Worm (Caenorhabditis elegans) whole organism, mixed stage, embryonic: ENCODE measurements around the gene lec-4.

Experiments used
- bed-3 ChIP-seq: fragments of 200-800 bp; sonication (Bioruptor generic); optimal IDR thresholded peaks from 3 replicates; lab custom pipeline; 2018; ENCODE audit warnings: mild to moderate bottlenecking, missing genetic modification characterization, moderate library complexity, missing compliant biosample characterization
- ceh-39 ChIP-seq: fragments of 150-350 bp; optimal IDR thresholded peaks from 2 replicates; lab custom pipeline; 2014; ENCODE audit warnings: missing biosample characterization, missing genetic modification characterization
- ceh-43 ChIP-seq: fragments of 200-800 bp; sonication (Bioruptor generic); optimal IDR thresholded peaks from 2 replicates; lab custom pipeline; 2018; ENCODE audit warnings: mild to moderate bottlenecking, missing genetic modification characterization, moderate library complexity, missing compliant biosample characterization
- ceh-83 ChIP-seq: fragments of 200-800 bp; sonication (Bioruptor generic); optimal IDR thresholded peaks from 2 replicates; lab custom pipeline; 2018; ENCODE audit warnings: mild to moderate bottlenecking, missing genetic modification characterization, missing compliant biosample characterization
- ces-1 ChIP-seq: fragments of 150-350 bp; optimal IDR thresholded peaks from 2 replicates; lab custom pipeline; 2014; ENCODE audit warnings: missing biosample characterization, missing genetic modification reagents, missing genetic modification characterization
- cnd-1 ChIP-seq: fragments of 200-800 bp; sonication (Bioruptor generic); optimal IDR thresholded peaks from 2 replicates; lab custom pipeline; 2018; ENCODE audit warnings: mild to moderate bottlenecking, missing genetic modification characterization, missing compliant biosample characterization
- drap-1 ChIP-seq: fragments of 200-800 bp; sonication (Bioruptor generic); optimal IDR thresholded peaks from 3 replicates; lab custom pipeline; 2018; ENCODE audit warnings: mild to moderate bottlenecking, missing genetic modification characterization, missing compliant biosample characterization
- elt-1 ChIP-seq: sonication (generic microtip); optimal IDR thresholded peaks from 2 replicates; lab custom pipeline; 2017; ENCODE audit warnings: missing genetic modification characterization, mild to moderate bottlenecking, missing compliant biosample characterization, antibody characterized with exemption, moderate library complexity, borderline replicate concordance; ENCODE audit not compliant: insufficient read depth
- elt-3 ChIP-seq: fragments of 150-350 bp; optimal IDR thresholded peaks from 2 replicates; lab custom pipeline; 2014; ENCODE audit warnings: missing biosample characterization, missing genetic modification characterization
- flh-1 ChIP-seq: fragments of 200-800 bp; sonication (Bioruptor generic); optimal IDR thresholded peaks from 2 replicates; lab custom pipeline; 2018; ENCODE audit warnings: mild to moderate bottlenecking, missing genetic modification characterization, moderate library complexity, missing compliant biosample characterization
- ham-2 ChIP-seq: fragments of 200-800 bp; sonication (Bioruptor generic); optimal IDR thresholded peaks from 2 replicates; lab custom pipeline; 2018; ENCODE audit warnings: mild to moderate bottlenecking, missing genetic modification characterization, missing compliant biosample characterization
- lin-13 ChIP-seq: fragments of 150-350 bp; optimal IDR thresholded peaks from 2 replicates; lab custom pipeline; 2014; ENCODE audit warnings: missing biosample characterization, missing genetic modification characterization
- lin-32 ChIP-seq: fragments of 200-800 bp; sonication (Bioruptor generic); optimal IDR thresholded peaks from 2 replicates; lab custom pipeline; 2018; ENCODE audit warnings: mild to moderate bottlenecking, missing genetic modification characterization, missing compliant biosample characterization
- lsy-2 ChIP-seq: fragments of 150-350 bp; optimal IDR thresholded peaks from 2 replicates; lab custom pipeline; 2014; ENCODE audit warnings: missing biosample characterization, missing genetic modification characterization
- mls-2 ChIP-seq: sonication (generic microtip); optimal IDR thresholded peaks from 2 replicates; lab custom pipeline; 2016; ENCODE audit warnings: mild to moderate bottlenecking, missing genetic modification characterization, moderate library complexity, missing compliant biosample characterization
- nhr-12 ChIP-seq: fragments of 150-350 bp; optimal IDR thresholded peaks from 2 replicates; lab custom pipeline; 2014; ENCODE audit warnings: missing biosample characterization, missing genetic modification characterization
- nhr-2 ChIP-seq: fragments of 150-350 bp; optimal IDR thresholded peaks from 2 replicates; lab custom pipeline; 2014; ENCODE audit warnings: missing biosample characterization, missing genetic modification characterization
- nhr-237 ChIP-seq: fragments of 150-350 bp; optimal IDR thresholded peaks from 2 replicates; lab custom pipeline; 2014; ENCODE audit warnings: missing biosample characterization, missing genetic modification characterization
- nhr-28 ChIP-seq: fragments of 150-350 bp; optimal IDR thresholded peaks from 2 replicates; lab custom pipeline; 2014; ENCODE audit warnings: missing biosample characterization, missing genetic modification characterization
- nhr-76 ChIP-seq: sonication (generic microtip); optimal IDR thresholded peaks from 2 replicates; lab custom pipeline; 2017; ENCODE audit warnings: missing biosample characterization, missing genetic modification characterization
- pha-4 ChIP-seq: fragments of 150-350 bp; optimal IDR thresholded peaks from 2 replicates; lab custom pipeline; 2018; ENCODE audit warnings: missing biosample characterization, missing genetic modification reagents, missing genetic modification characterization
- sem-2 ChIP-seq: fragments of 200-800 bp; sonication (Bioruptor generic); optimal IDR thresholded peaks from 2 replicates; lab custom pipeline; 2018; ENCODE audit warnings: mild to moderate bottlenecking, missing genetic modification characterization, missing compliant biosample characterization
- snpc-4 ChIP-seq: fragments of 150-350 bp; optimal IDR thresholded peaks from 2 replicates; lab custom pipeline; 2014; ENCODE audit warnings: missing biosample characterization, missing genetic modification characterization
- sptf-1 ChIP-seq: sonication (generic microtip); optimal IDR thresholded peaks from 2 replicates; lab custom pipeline; 2017; ENCODE audit warnings: mild to moderate bottlenecking, missing genetic modification characterization, moderate library complexity, missing compliant biosample characterization
- tbx-8 ChIP-seq: fragments of 200-800 bp; sonication (Bioruptor generic); optimal IDR thresholded peaks from 2 replicates; lab custom pipeline; 2018; ENCODE audit warnings: mild to moderate bottlenecking, missing genetic modification characterization, moderate library complexity, missing compliant biosample characterization
- unc-120 ChIP-seq: sonication (generic microtip); optimal IDR thresholded peaks from 2 replicates; lab custom pipeline; 2017; ENCODE audit warnings: missing genetic modification characterization, missing compliant biosample characterization; ENCODE audit not compliant: poor library complexity, severe bottlenecking
- unc-39 ChIP-seq: fragments of 150-350 bp; optimal IDR thresholded peaks from 2 replicates; lab custom pipeline; 2014; ENCODE audit warnings: missing biosample characterization, missing genetic modification characterization
- unc-62 ChIP-seq: fragments of 150-350 bp; optimal IDR thresholded peaks from 2 replicates; lab custom pipeline; 2014; ENCODE audit warnings: missing biosample characterization, missing genetic modification reagents, missing genetic modification characterization
- zip-8 ChIP-seq: fragments of 150-350 bp; optimal IDR thresholded peaks from 2 replicates; lab custom pipeline; 2014; ENCODE audit warnings: missing biosample characterization, missing genetic modification characterization
- ztf-11 ChIP-seq: fragments of 150-350 bp; optimal IDR thresholded peaks from 2 replicates; lab custom pipeline; 2014; ENCODE audit warnings: missing biosample characterization, missing genetic modification characterization

lec-4 gene

ce11 chrIII:3800934-3801252 is 27.8 kb upstream of the lec-4 start:
- no peak for TF ChIP-seq ceh-83
- TF ChIP-seq unc-120 (tag; lab: Kevin White, UChicago), result no peak
- TF ChIP-seq snpc-4 (tag; lab: Kevin White, UChicago), result no peak
- no peak for TF ChIP-seq nhr-12 (tag; lab: Kevin White, UChicago)
- no peak for TF ChIP-seq zip-8 (tag; lab: Kevin White, UChicago)
- TF ChIP-seq nhr-237, result no peak
- TF ChIP-seq lsy-2 (tag; lab: Kevin White, UChicago), result no peak
- no peak for TF ChIP-seq ces-1
- no peak for TF ChIP-seq nhr-76 (tag; lab: Kevin White, UChicago)
- no peak for TF ChIP-seq nhr-28
- TF ChIP-seq unc-39 (tag; lab: Kevin White, UChicago), result no peak
- no peak for TF ChIP-seq ham-2
- no peak for TF ChIP-seq flh-1 (GFP tag; lab: Kevin White, UChicago)
- TF ChIP-seq pha-4 (tag; lab: Kevin White, UChicago), result no peak
- TF ChIP-seq ztf-11, result no peak
- TF ChIP-seq ceh-43 (GFP tag; lab: Kevin White, UChicago), result no peak
- TF ChIP-seq cnd-1, result no peak
- no peak for TF ChIP-seq elt-1 (tag; lab: Kevin White, UChicago)
- no peak for TF ChIP-seq lin-13 (tag; lab: Kevin White, UChicago)

- TF ChIP-seq elt-3 (tag; lab: Kevin White, UChicago) (no peak), ceh-83 (no peak), lin-13 (tag; lab: Kevin White, UChicago) (no peak), snpc-4 (tag; lab: Kevin White, UChicago) (no peak), unc-62 (GFP tag; lab: Kevin White, UChicago) (no peak), sptf-1 (tag; lab: Kevin White, UChicago) (no peak), ceh-39 (tag; lab: Kevin White, UChicago) (no peak), ham-2 (no peak), cnd-1 (no peak)
Measured at ce11 chrIII:3800240-3800933, 27.3 kb upstream of the lec-4 start, which contains the start of gene mtm-3. Gene mtm-3, minus strand, starts transcription at chrIII:3800467.

ce11 chrIII:3799213-3799612 is 26.1 kb upstream of the lec-4 start:
- TF ChIP-seq nhr-28 (no peak), unc-120 (tag; lab: Kevin White, UChicago) (peak; percentile 2)

DNA sequence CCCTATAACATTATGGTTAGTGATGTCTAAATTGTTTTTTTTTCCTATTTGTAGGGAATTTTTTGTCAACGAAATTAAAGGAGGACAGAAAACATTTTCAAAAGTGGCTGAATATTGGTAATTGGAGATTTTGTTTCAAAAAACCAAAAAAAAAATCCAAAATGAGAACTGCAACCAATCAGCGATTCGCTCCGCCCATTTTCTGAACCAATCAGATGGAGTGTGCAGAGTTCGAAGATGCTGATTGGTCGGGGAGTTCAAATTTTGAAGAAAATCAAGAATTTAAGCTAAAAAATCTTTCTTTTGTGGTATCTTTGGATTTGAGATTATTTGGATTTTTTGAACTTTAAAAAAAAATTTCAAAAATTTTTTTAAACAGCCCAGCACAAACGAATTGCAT is 25.3 kb upstream of the lec-4 start:
- TF ChIP-seq unc-120 (tag; lab: Kevin White, UChicago) (no peak), sem-2 (no peak), ceh-83 (no peak), ces-1 (no peak), cnd-1 (no peak), unc-62 (GFP tag; lab: Kevin White, UChicago) (no peak), zip-8 (tag; lab: Kevin White, UChicago) (no peak), nhr-2 (tag; lab: Kevin White, UChicago) (no peak)

DNA sequence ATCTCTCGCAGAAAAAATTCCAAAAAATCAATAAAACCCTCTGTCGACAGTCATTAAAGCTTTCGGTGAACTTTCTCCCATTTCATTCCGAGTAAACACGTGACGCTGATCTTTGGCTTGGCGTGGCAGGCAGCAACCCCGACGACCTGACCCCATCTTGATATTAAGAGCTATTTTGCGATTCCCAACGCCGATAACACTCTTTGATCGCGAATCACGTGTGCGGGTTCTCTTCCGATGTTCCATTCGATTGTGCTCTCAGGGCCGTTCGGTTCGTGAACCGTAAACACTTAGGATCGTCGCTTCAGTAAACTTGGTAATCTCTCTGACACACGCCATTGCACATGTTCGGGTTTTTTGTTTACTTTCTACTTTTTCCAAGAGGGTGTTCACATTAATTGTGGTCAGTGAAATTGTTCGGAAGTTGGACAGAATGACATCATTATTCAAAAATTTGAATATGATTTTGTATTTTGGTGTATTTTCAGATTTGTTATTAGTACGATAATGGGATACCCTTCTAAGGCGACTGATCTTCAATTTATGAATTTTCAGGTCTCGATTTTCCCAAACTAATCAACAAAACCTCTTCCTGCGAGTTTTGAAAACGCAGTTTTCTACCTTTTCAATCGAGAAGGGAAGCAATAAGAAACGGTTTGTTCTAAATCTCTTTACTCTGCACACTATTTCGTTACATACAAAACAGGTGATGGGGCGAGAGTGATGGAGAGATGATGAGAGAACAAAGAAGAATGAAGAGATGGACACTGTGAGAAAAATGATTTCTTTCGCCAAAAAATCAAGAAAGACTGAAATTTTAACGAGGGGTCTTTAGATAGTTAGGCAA is 24.3 kb upstream of the lec-4 start:
- TF ChIP-seq drap-1 (no peak), elt-1 (tag; lab: Kevin White, UChicago) (peak; percentile 90)

ce11 chrIII:3795933-3796332 is 22.8 kb upstream of the lec-4 start:
- TF ChIP-seq nhr-28 (no peak), unc-62 (GFP tag; lab: Kevin White, UChicago) (no peak), tbx-8 (no peak), sem-2 (no peak), cnd-1 (no peak), ceh-83 (no peak), nhr-2 (tag; lab: Kevin White, UChicago) (no peak), zip-8 (tag; lab: Kevin White, UChicago) (no peak), ces-1 (no peak), lin-13 (tag; lab: Kevin White, UChicago) (no peak), bed-3 (GFP tag; lab: Kevin White, UChicago) (no peak), lin-32 (no peak), ztf-11 (no peak), nhr-76 (tag; lab: Kevin White, UChicago) (no peak), unc-120 (tag; lab: Kevin White, UChicago) (no peak), snpc-4 (tag; lab: Kevin White, UChicago) (no peak), nhr-12 (tag; lab: Kevin White, UChicago) (no peak), mls-2 (no peak)
